Worm (Caenorhabditis elegans) whole organism, young adult: ENCODE measurements around the gene Y53F4B.36.

ENCODE experiments used
- B0019.2 ChIP-seq: fragments of 200-800 bp; sonication (Bioruptor generic); conservative IDR thresholded peaks from 2 replicates; pipeline ENCODE4 v1.3.6; 2022; ENCODE audit warnings: missing genetic modification reagents, missing genetic modification characterization, missing compliant biosample characterization
- B0035.1 ChIP-seq: sonication (generic microtip); optimal IDR thresholded peaks from 2 replicates; lab custom pipeline; 2016; ENCODE audit warnings: missing genetic modification characterization, mild to moderate bottlenecking, missing compliant biosample characterization, missing genotype, missing genetic modification reagents
- C06A6.2 ChIP-seq: fragments of 200-800 bp; sonication (Bioruptor generic); conservative IDR thresholded peaks from 2 replicates; pipeline ENCODE4 v1.3.6; 2022; ENCODE audit warnings: missing genetic modification characterization, missing compliant biosample characterization
- F37B4.10 ChIP-seq: fragments of 200-800 bp; sonication (Bioruptor generic); IDR thresholded peaks from 2 replicates; pipeline ENCODE4 v1.3.6; 2022; ENCODE audit warnings: missing genetic modification characterization, missing compliant biosample characterization
- F49E8.2 ChIP-seq: sonication (generic microtip); optimal IDR thresholded peaks from 3 replicates; lab custom pipeline; 2017; ENCODE audit warnings: missing genetic modification characterization, mild to moderate bottlenecking, missing compliant biosample characterization, antibody characterized with exemption, moderate library complexity; ENCODE audit not compliant: insufficient read depth
- F55B11.4 ChIP-seq: sonication (generic microtip); optimal IDR thresholded peaks from 2 replicates; lab custom pipeline; 2016; ENCODE audit warnings: missing compliant biosample characterization, missing genetic modification characterization, borderline replicate concordance; ENCODE audit not compliant: insufficient read depth
- F57C9.4 ChIP-seq: sonication (generic microtip); optimal IDR thresholded peaks from 2 replicates; lab custom pipeline; 2017; ENCODE audit warnings: mild to moderate bottlenecking, missing genetic modification characterization, missing compliant biosample characterization
- T07F8.4 ChIP-seq: sonication (generic microtip); optimal IDR thresholded peaks from 2 replicates; lab custom pipeline; 2016; ENCODE audit warnings: mild to moderate bottlenecking, missing genetic modification characterization, moderate library complexity, missing compliant biosample characterization
- Y53F4B.3 ChIP-seq: fragments of 200-800 bp; sonication (Bioruptor generic); IDR thresholded peaks from 2 replicates; pipeline ENCODE4 v1.3.6; 2022; ENCODE audit warnings: missing genetic modification reagents, missing genetic modification characterization, missing compliant biosample characterization
- Y53G8AR.9 ChIP-seq: fragments of 200-800 bp; sonication (Bioruptor generic); conservative IDR thresholded peaks from 2 replicates; pipeline ENCODE4 v1.3.6; 2022; ENCODE audit warnings: missing genetic modification reagents, missing genetic modification characterization, missing compliant biosample characterization
- Y56A3A.18 ChIP-seq: fragments of 200-800 bp; sonication (Bioruptor generic); IDR thresholded peaks from 2 replicates; pipeline ENCODE4 v1.3.6; 2022; ENCODE audit warnings: missing genetic modification reagents, missing genetic modification characterization, missing compliant biosample characterization
- akir-1 ChIP-seq: fragments of 200-800 bp; sonication (Bioruptor generic); optimal IDR thresholded peaks from 2 replicates; lab custom pipeline; 2018; ENCODE audit warnings: mild to moderate bottlenecking, missing genetic modification characterization, moderate library complexity, missing compliant biosample characterization
- aptf-2 ChIP-seq: fragments of 200-800 bp; sonication (Bioruptor generic); conservative IDR thresholded peaks from 2 replicates; pipeline ENCODE4 v1.3.6; 2022; ENCODE audit warnings: missing genetic modification reagents, missing genetic modification characterization, missing compliant biosample characterization
- aptf-3 ChIP-seq: fragments of 200-800 bp; sonication (Bioruptor generic); IDR thresholded peaks from 2 replicates; pipeline ENCODE4 v1.3.6; 2022; ENCODE audit warnings: missing genetic modification characterization, missing compliant biosample characterization
- athp-1 ChIP-seq: sonication (generic microtip); optimal IDR thresholded peaks from 2 replicates; lab custom pipeline; 2017; ENCODE audit warnings: mild to moderate bottlenecking, missing genetic modification characterization, missing compliant biosample characterization
- attf-5 ChIP-seq: fragments of 200-800 bp; sonication (Bioruptor generic); optimal IDR thresholded peaks from 2 replicates; lab custom pipeline; 2018; ENCODE audit warnings: mild to moderate bottlenecking, missing genetic modification characterization, missing compliant biosample characterization
- attf-6 ChIP-seq: fragments of 200-800 bp; sonication (Bioruptor generic); IDR thresholded peaks from 2 replicates; pipeline ENCODE4 v1.3.6; 2022; ENCODE audit warnings: missing genetic modification reagents, missing genetic modification characterization, missing compliant biosample characterization
- ccch-3 ChIP-seq: fragments of 200-800 bp; sonication (Bioruptor generic); optimal IDR thresholded peaks from 2 replicates; lab custom pipeline; 2018; ENCODE audit warnings: mild to moderate bottlenecking, missing genetic modification characterization, missing compliant biosample characterization
- cebp-1 ChIP-seq, 2 experiments: fragments of 200-800 bp in 1 of 2; sonication (Bioruptor generic) in 1 of 2; sonication (generic microtip) in 1 of 2; IDR thresholded peaks in 1 of 2; optimal IDR thresholded peaks in 1 of 2; 2 replicates each; pipeline versions ENCODE4 v1.3.6 to Lab custom; 2017 to 2022; ENCODE audit warnings: missing compliant biosample characterization in 2 of 2, missing genetic modification characterization in 2 of 2, mild to moderate bottlenecking in 1 of 2, missing genetic modification reagents in 1 of 2, moderate library complexity in 1 of 2
- cebp-2 ChIP-seq: fragments of 200-800 bp; sonication (Bioruptor generic); IDR thresholded peaks from 2 replicates; pipeline ENCODE4 v1.3.6; 2022; ENCODE audit warnings: missing genetic modification characterization, missing compliant biosample characterization
- ceh-27 ChIP-seq: fragments of 200-800 bp; sonication (Bioruptor generic); optimal IDR thresholded peaks from 2 replicates; lab custom pipeline; 2018; ENCODE audit warnings: mild to moderate bottlenecking, missing genetic modification characterization, moderate library complexity, missing compliant biosample characterization
- ceh-40 ChIP-seq: fragments of 200-800 bp; sonication (Bioruptor generic); IDR thresholded peaks from 2 replicates; pipeline ENCODE4 v1.3.6; 2022; ENCODE audit warnings: missing genetic modification characterization, missing compliant biosample characterization
- ceh-58 ChIP-seq: fragments of 200-800 bp; sonication (Bioruptor generic); IDR thresholded peaks from 2 replicates; pipeline ENCODE4 v1.3.6; 2022; ENCODE audit warnings: missing genetic modification characterization, missing compliant biosample characterization
- ceh-79 ChIP-seq: sonication (generic microtip); optimal IDR thresholded peaks from 2 replicates; lab custom pipeline; 2017; ENCODE audit warnings: mild to moderate bottlenecking, missing genetic modification characterization, missing compliant biosample characterization
- dox-1 ChIP-seq: fragments of 200-800 bp; sonication (Bioruptor generic); IDR thresholded peaks from 2 replicates; pipeline ENCODE4 v1.3.6; 2022; ENCODE audit warnings: missing genetic modification reagents, missing genetic modification characterization, missing compliant biosample characterization
- egl-44 ChIP-seq: fragments of 200-800 bp; sonication (Bioruptor generic); IDR thresholded peaks from 2 replicates; pipeline ENCODE4 v1.3.6; 2022; ENCODE audit warnings: missing genetic modification reagents, missing genetic modification characterization, missing compliant biosample characterization
- egrh-3 ChIP-seq: fragments of 200-800 bp; sonication (Bioruptor generic); IDR thresholded peaks from 2 replicates; pipeline ENCODE4 v1.3.6; 2022; ENCODE audit warnings: missing genetic modification reagents, missing genetic modification characterization, missing compliant biosample characterization
- ets-4 ChIP-seq: fragments of 200-800 bp; sonication (Bioruptor generic); optimal IDR thresholded peaks from 2 replicates; lab custom pipeline; 2018; ENCODE audit warnings: mild to moderate bottlenecking, missing genetic modification characterization, missing compliant biosample characterization
- fkh-3 ChIP-seq: sonication (generic microtip); optimal IDR thresholded peaks from 2 replicates; lab custom pipeline; 2016; ENCODE audit warnings: mild to moderate bottlenecking, missing genetic modification characterization, missing compliant biosample characterization
- hrde-1 ChIP-seq: sonication (generic microtip); optimal IDR thresholded peaks from 2 replicates; lab custom pipeline; 2016; ENCODE audit warnings: missing genetic modification characterization, mild to moderate bottlenecking, missing compliant biosample characterization, moderate library complexity, missing genotype, missing genetic modification reagents, borderline replicate concordance
- lin-40 ChIP-seq: sonication (generic microtip); optimal IDR thresholded peaks from 2 replicates; lab custom pipeline; 2016; ENCODE audit warnings: missing genetic modification characterization, mild to moderate bottlenecking, missing compliant biosample characterization, missing genotype, missing genetic modification reagents
- lsl-1 ChIP-seq: fragments of 200-800 bp; sonication (Bioruptor generic); optimal IDR thresholded peaks from 2 replicates; lab custom pipeline; 2018; ENCODE audit warnings: mild to moderate bottlenecking, missing genetic modification characterization, moderate library complexity, missing compliant biosample characterization
- mel-28 ChIP-seq: sonication (generic microtip); optimal IDR thresholded peaks from 2 replicates; lab custom pipeline; 2016; ENCODE audit warnings: borderline replicate concordance, mild to moderate bottlenecking, missing genetic modification characterization, missing compliant biosample characterization
- nfya-1 ChIP-seq: sonication (generic microtip); optimal IDR thresholded peaks from 2 replicates; lab custom pipeline; 2017; ENCODE audit warnings: antibody characterized with exemption, missing compliant biosample characterization, missing genetic modification characterization, borderline replicate concordance; ENCODE audit not compliant: insufficient read depth
- nhr-179 ChIP-seq: sonication (generic microtip); optimal IDR thresholded peaks from 2 replicates; lab custom pipeline; 2016; ENCODE audit warnings: mild to moderate bottlenecking, missing genetic modification characterization, missing compliant biosample characterization
- nhr-80 ChIP-seq: sonication (generic microtip); optimal IDR thresholded peaks from 2 replicates; lab custom pipeline; 2016; ENCODE audit warnings: missing genetic modification characterization, missing compliant biosample characterization
- pha-4 ChIP-seq: fragments of 150-350 bp; sonication (generic microtip); optimal IDR thresholded peaks from 2 replicates; lab custom pipeline; 2014; ENCODE audit warnings: missing biosample characterization, missing genetic modification reagents, missing genetic modification characterization
- sea-2 ChIP-seq: fragments of 200-800 bp; sonication (Bioruptor generic); IDR thresholded peaks from 2 replicates; pipeline ENCODE4 v1.3.6; 2022; ENCODE audit warnings: missing genetic modification characterization, missing compliant biosample characterization
- snpc-4 ChIP-seq, 5 experiments: fragments of 150-350 bp in 1 of 5; sonication (generic microtip) in 4 of 5; optimal IDR thresholded peaks; 2 replicates each; lab custom pipeline; 2014 to 2018; ENCODE audit warnings: missing genetic modification characterization in 5 of 5, missing biosample characterization in 3 of 5, antibody characterized with exemption in 2 of 5, mild to moderate bottlenecking in 2 of 5, missing compliant biosample characterization in 2 of 5, missing genotype in 2 of 5, moderate library complexity in 2 of 5, missing genetic modification reagents in 1 of 5
- sptf-2 ChIP-seq: fragments of 200-800 bp; sonication (Bioruptor generic); optimal IDR thresholded peaks from 2 replicates; lab custom pipeline; 2018; ENCODE audit warnings: mild to moderate bottlenecking, missing genetic modification characterization, missing compliant biosample characterization
- tbx-9 ChIP-seq: sonication (generic microtip); optimal IDR thresholded peaks from 2 replicates; lab custom pipeline; 2016; ENCODE audit warnings: borderline replicate concordance, missing genetic modification characterization, inconsistent platforms, missing compliant biosample characterization
- tlf-1 ChIP-seq: fragments of 200-800 bp; sonication (Bioruptor generic); optimal IDR thresholded peaks from 2 replicates; lab custom pipeline; 2018; ENCODE audit warnings: mild to moderate bottlenecking, missing genetic modification characterization, missing compliant biosample characterization
- zim-3 ChIP-seq: sonication (generic microtip); optimal IDR thresholded peaks from 2 replicates; lab custom pipeline; 2017; ENCODE audit warnings: mild to moderate bottlenecking, missing genetic modification characterization, moderate library complexity, missing compliant biosample characterization
- ztf-22 ChIP-seq: fragments of 200-800 bp; sonication (Bioruptor generic); optimal IDR thresholded peaks from 2 replicates; lab custom pipeline; 2018; ENCODE audit warnings: mild to moderate bottlenecking, missing genetic modification characterization, moderate library complexity, missing compliant biosample characterization
- ztf-25 ChIP-seq: fragments of 200-800 bp; sonication (Bioruptor generic); IDR thresholded peaks from 2 replicates; pipeline ENCODE4 v1.3.6; 2022; ENCODE audit warnings: missing genetic modification reagents, missing genetic modification characterization, missing compliant biosample characterization
- ztf-3 ChIP-seq: fragments of 200-800 bp; sonication (Bioruptor generic); optimal IDR thresholded peaks from 2 replicates; lab custom pipeline; 2018; ENCODE audit warnings: mild to moderate bottlenecking, missing genetic modification characterization, missing compliant biosample characterization

Y53F4B.36 gene

ce11 chrII:15165681-15166235 lies 10.0 kb upstream of the Y53F4B.36 start, which contains the start of gene gst-27 (continued):
- TF ChIP-seq sptf-2 (GFP tag; lab: Kevin White, UChicago) (peak; percentile 73), pha-4 (tag; lab: Kevin White, UChicago) (no peak), zim-3 (tag; lab: Kevin White, UChicago) (peak; percentile 92), ztf-3 (GFP tag; lab: Kevin White, UChicago) (peak; percentile 34), F37B4.10 (no peak), dox-1 (peak; percentile 95), sea-2 (GFP tag; lab: Robert Waterston, UW) (no peak; the same call in 1 of the 2 replicates), C06A6.2 (GFP tag; lab: Robert Waterston, UW) (0 out of 2 replicates have a peak, but pooled peaks have one; percentile 34), B0035.1 (tag; lab: Kevin White, UChicago) (peak; percentile 61), Y53G8AR.9 (GFP tag; lab: Robert Waterston, UW) (peak; percentile 79), ceh-58 (no peak), lin-40 (peak; percentile 89), egl-44 (GFP tag; lab: Robert Waterston, UW) (peak; percentile 90), egrh-3 (GFP tag; lab: Robert Waterston, UW) (peak; percentile 73), tlf-1 (peak; percentile 76), snpc-4 (GFP tag; optimal IDR thresholded peaks at IDR 0.05; lab: Kevin White, UChicago) (peak; percentile 53), snpc-4 (tag; optimal IDR thresholded peaks at IDR 0.05; lab: Kevin White, UChicago) (peak; percentile 57 to 84 (median 79)), attf-5 (GFP tag; lab: Kevin White, UChicago) (peak; percentile 82), tbx-9 (tag; lab: Kevin White, UChicago) (peak; percentile 68), nhr-80 (tag; lab: Kevin White, UChicago) (peak; percentile 69), ceh-27 (GFP tag; lab: Kevin White, UChicago) (peak; percentile 94), F49E8.2 (tag; lab: Kevin White, UChicago) (peak; percentile 88), Y56A3A.18 (GFP tag; lab: Robert Waterston, UW) (peak; percentile 85), fkh-3 (peak; percentile 77), ceh-79 (tag; lab: Kevin White, UChicago) (peak; percentile 64), hrde-1 (peak; percentile 79), cebp-2 (peak; percentile 86), F55B11.4 (no peak), nhr-179 (tag; lab: Kevin White, UChicago) (peak; percentile 72), B0019.2 (GFP tag; lab: Robert Waterston, UW) (0 out of 2 replicates have a peak, but pooled peaks have one; percentile 28), aptf-3 (GFP tag; lab: Robert Waterston, UW) (0 out of 2 replicates have a peak, but pooled peaks have one; percentile 47), mel-28 (peak; percentile 79), cebp-1 (GFP tag; IDR thresholded peaks at IDR 0.05; lab: Robert Waterston, UW) (no peak), cebp-1 (tag; optimal IDR thresholded peaks at IDR 0.05; lab: Kevin White, UChicago) (peak; percentile 86), F57C9.4 (tag; lab: Kevin White, UChicago) (peak; percentile 39), ztf-25 (GFP tag; lab: Robert Waterston, UW) (peak; percentile 91), athp-1 (peak; percentile 87), T07F8.4 (tag; lab: Kevin White, UChicago) (peak; percentile 89), ceh-40 (peak; percentile 84), akir-1 (GFP tag; lab: Kevin White, UChicago) (peak; percentile 23), attf-6 (GFP tag; lab: Robert Waterston, UW) (peak; percentile 61), lsl-1 (GFP tag; lab: Kevin White, UChicago) (peak; percentile 57), nfya-1 (no peak), Y53F4B.3 (peak; percentile 56; the same call in 1 of the 2 replicates), ets-4 (GFP tag; lab: Kevin White, UChicago) (peak; percentile 77), aptf-2 (no peak), ccch-3 (GFP tag; lab: Kevin White, UChicago) (peak; percentile 55), ztf-22 (GFP tag; lab: Kevin White, UChicago) (peak; percentile 85)
